Fruit fly (Drosophila melanogaster) whole organism, adult: ENCODE data around the gene Rpn12.

Experiments used
- CG14711 ChIP-seq: fragments of 200-800 bp; sonication (Bioruptor generic); optimal IDR thresholded peaks from 2 replicates; lab custom pipeline; 2018; ENCODE audit warnings: missing biosample characterization, mild to moderate bottlenecking, missing genetic modification characterization, moderate library complexity
- Clk ChIP-seq: fragments of 200-800 bp; sonication (Bioruptor generic); optimal IDR thresholded peaks from 2 replicates; lab custom pipeline; 2017; ENCODE audit warnings: missing biosample characterization, missing genetic modification characterization
- Crg-1 ChIP-seq: fragments of 200-800 bp; sonication (Bioruptor generic); optimal IDR thresholded peaks from 2 replicates; lab custom pipeline; 2016; ENCODE audit warnings: missing biosample characterization, missing genetic modification characterization
- Hr96 ChIP-seq: fragments of 200-800 bp; sonication (Bioruptor generic); optimal IDR thresholded peaks from 2 replicates; lab custom pipeline; 2016; ENCODE audit warnings: missing biosample characterization, missing genetic modification characterization
- cnc ChIP-seq, 2 experiments: fragments of >200 bp; optimal IDR thresholded peaks; 2 replicates each; lab custom pipeline; 2017
- ovo ChIP-seq: fragments of 200-800 bp; sonication (Bioruptor generic); optimal IDR thresholded peaks from 2 replicates; lab custom pipeline; 2016; ENCODE audit warnings: missing biosample characterization, missing genetic modification characterization

- no peak for TF ChIP-seq Clk
- no peak for TF ChIP-seq Hr96 (GFP tag; lab: Kevin White, UChicago)
- no peak for TF ChIP-seq ovo (GFP tag; lab: Kevin White, UChicago)
- TF ChIP-seq cnc (optimal IDR thresholded peaks at IDR 0.05; lab: Kevin White, UChicago), result no peak
- no peak for TF ChIP-seq Crg-1 (GFP tag; lab: Kevin White, UChicago)
- TF ChIP-seq CG14711 (tag; lab: Kevin White, UChicago), result no peak
These were observed 43.4 kb downstream of the Rpn12 start for dm6 chr3L:16626199-16626598.
